Worm (Caenorhabditis elegans) whole organism, midembryonic: ENCODE measurements around the gene F34H10.5.

Experiments used
- T22C8.4 ChIP-seq: fragments of 200-800 bp; sonication (Bioruptor generic); IDR thresholded peaks from 2 replicates; pipeline ENCODE4 v1.3.6; 2022; ENCODE audit warnings: missing genetic modification characterization, missing compliant biosample characterization
- cog-1 ChIP-seq: sonication (generic microtip); optimal IDR thresholded peaks from 2 replicates; lab custom pipeline; 2016; ENCODE audit warnings: missing genetic modification characterization, missing compliant biosample characterization
- flt-1 ChIP-seq: fragments of 200-800 bp; sonication (Bioruptor generic); IDR thresholded peaks from 2 replicates; pipeline ENCODE4 v1.3.6; 2022; ENCODE audit warnings: missing genetic modification characterization, missing compliant biosample characterization
- klf-2 ChIP-seq: fragments of 200-800 bp; sonication (Bioruptor generic); conservative IDR thresholded peaks from 2 replicates; pipeline ENCODE4 v1.3.6; 2022; ENCODE audit warnings: missing genetic modification reagents, missing genetic modification characterization, missing compliant biosample characterization
- med-1 ChIP-seq: sonication (generic microtip); optimal IDR thresholded peaks from 2 replicates; lab custom pipeline; 2017; ENCODE audit warnings: missing genetic modification characterization, mild to moderate bottlenecking, missing compliant biosample characterization, antibody characterized with exemption, missing genetic modification reagents; ENCODE audit not compliant: insufficient read depth
- ref-1 ChIP-seq: fragments of 200-800 bp; sonication (Bioruptor generic); conservative IDR thresholded peaks from 2 replicates; pipeline ENCODE4 v1.3.6; 2022; ENCODE audit warnings: missing genetic modification reagents, missing genetic modification characterization, missing compliant biosample characterization
- tab-1 ChIP-seq: fragments of 200-800 bp; sonication (Bioruptor generic); IDR thresholded peaks from 2 replicates; pipeline ENCODE4 v1.3.6; 2022; ENCODE audit warnings: missing genetic modification characterization, missing compliant biosample characterization
- ztf-23 ChIP-seq: fragments of 200-800 bp; sonication (Bioruptor generic); IDR thresholded peaks from 2 replicates; pipeline ENCODE4 v1.3.6; 2022; ENCODE audit warnings: missing genetic modification reagents, missing genetic modification characterization, missing compliant biosample characterization
- ztf-29 ChIP-seq: fragments of 200-800 bp; sonication (Bioruptor generic); IDR thresholded peaks from 2 replicates; pipeline ENCODE4 v1.3.6; 2022; ENCODE audit warnings: missing genetic modification reagents, missing genetic modification characterization, missing compliant biosample characterization

Gene F34H10.5

DNA sequence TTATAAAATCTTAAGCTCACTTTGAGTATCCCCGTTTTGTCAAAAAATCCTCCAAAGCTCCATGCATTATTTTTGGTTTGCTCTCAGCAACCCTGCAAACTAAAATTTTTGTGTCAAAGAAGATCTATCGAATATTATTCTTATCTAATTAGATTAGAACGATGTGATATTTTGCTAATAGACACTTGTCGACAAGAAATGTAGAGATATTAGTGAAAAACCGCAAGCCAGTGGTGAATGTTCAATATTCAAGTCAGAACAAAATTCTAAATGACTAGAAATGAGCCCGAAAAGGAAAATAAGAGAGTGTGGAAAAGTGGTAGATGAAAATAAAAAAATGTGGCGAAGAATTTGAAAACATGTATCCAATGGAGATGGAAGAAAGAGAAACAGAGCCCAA lies 39.3 kb downstream of the F34H10.5 start, which contains the start of gene C43C3.4:
Gene C43C3.4, minus strand, starts transcription at position 101 of the 400 bp plus-strand sequence.
- TF ChIP-seq ref-1 (GFP tag; lab: Robert Waterston, UW), result no peak

DNA sequence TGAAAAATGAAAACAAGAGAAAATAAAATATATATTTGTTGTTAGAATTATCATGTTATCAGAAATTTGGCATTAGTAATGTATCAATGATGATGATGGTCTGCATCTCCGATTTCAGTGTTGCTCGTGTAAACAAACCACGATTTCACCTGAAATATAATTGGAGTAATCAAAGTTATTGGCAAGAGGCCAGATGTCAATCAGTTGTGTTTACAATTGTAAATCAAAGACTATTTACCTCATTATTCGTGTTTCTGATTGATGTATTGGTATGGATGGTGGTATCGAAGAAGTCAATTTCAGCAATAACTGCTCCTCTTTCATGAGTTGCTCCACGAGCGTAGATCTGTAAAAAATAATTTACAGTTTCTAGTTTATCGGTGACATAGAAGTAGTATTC lies 40.5 kb downstream of the F34H10.5 start:
- TF ChIP-seq ref-1 (GFP tag; lab: Robert Waterston, UW) (no peak), med-1 (no peak), ztf-23 (GFP tag; lab: Robert Waterston, UW) (no peak), T22C8.4 (GFP tag; lab: Robert Waterston, UW) (no peak), tab-1 (GFP tag; lab: Robert Waterston, UW) (no peak), flt-1 (no peak), ztf-29 (GFP tag; lab: Robert Waterston, UW) (no peak), klf-2 (GFP tag; lab: Robert Waterston, UW) (no peak), cog-1 (tag; lab: Kevin White, UChicago) (no peak)

DNA sequence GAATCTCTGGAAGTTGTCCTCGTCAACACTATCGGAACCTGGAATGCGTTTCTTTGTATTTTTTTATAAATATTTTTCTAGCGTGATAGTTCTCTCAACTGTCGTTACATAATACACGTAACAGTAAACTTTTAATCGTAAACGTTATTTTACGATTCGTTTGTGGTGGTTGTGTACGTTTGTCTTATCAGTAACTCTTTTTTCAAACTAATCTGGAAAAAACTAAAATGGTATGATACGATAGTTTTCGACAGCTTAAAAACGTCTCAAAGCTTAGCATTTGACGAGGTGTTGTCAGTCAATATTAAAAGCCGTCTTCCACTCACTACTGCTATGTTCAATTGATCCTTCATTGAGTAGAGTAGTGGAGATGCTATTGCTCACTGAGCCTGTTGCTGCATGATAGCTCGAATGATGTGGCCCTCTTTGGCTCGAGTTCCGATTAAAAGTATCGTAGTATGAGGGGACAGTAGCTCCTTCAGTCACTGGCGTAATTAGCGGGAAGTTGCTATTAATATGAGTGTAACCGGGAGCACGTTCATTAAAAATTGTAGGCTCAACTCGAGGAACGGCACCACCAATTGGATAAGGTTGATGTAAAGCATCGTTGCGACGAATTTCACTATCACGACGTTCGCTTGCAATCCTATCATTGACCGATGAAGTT lies 41.4 kb downstream of the F34H10.5 start:
- no peak for TF ChIP-seq med-1
- no peak for TF ChIP-seq ref-1 (GFP tag; lab: Robert Waterston, UW)
- no peak for TF ChIP-seq flt-1
- no peak for TF ChIP-seq klf-2 (GFP tag; lab: Robert Waterston, UW)
- TF ChIP-seq tab-1 (GFP tag; lab: Robert Waterston, UW), result no peak
- TF ChIP-seq ztf-23 (GFP tag; lab: Robert Waterston, UW), result no peak
- no peak for TF ChIP-seq cog-1 (tag; lab: Kevin White, UChicago)
- no peak for TF ChIP-seq T22C8.4 (GFP tag; lab: Robert Waterston, UW)
- no peak for TF ChIP-seq ztf-29 (GFP tag; lab: Robert Waterston, UW)

DNA sequence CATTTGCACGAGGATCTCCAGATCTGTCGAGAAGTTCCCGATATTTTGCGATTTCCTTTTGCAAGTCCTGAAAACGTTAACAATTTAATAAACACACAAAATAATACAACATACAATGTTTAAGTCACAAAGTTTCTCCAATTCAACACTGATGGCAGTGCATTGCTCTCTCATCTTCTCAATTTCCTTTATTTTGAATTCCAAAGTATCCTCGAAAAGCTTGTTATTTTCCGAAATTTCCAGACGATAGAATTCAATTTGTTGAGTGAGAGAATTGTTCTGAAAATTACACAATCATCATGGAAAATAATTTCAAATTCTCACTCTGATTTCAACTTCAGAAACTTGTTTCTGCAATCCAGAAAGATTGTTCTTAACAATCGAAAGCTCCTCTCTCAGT lies 42.5 kb downstream of the F34H10.5 start:
- TF ChIP-seq T22C8.4 (GFP tag; lab: Robert Waterston, UW) (no peak), cog-1 (tag; lab: Kevin White, UChicago) (no peak), tab-1 (GFP tag; lab: Robert Waterston, UW) (no peak), ref-1 (GFP tag; lab: Robert Waterston, UW) (no peak), ztf-23 (GFP tag; lab: Robert Waterston, UW) (no peak), ztf-29 (GFP tag; lab: Robert Waterston, UW) (no peak), klf-2 (GFP tag; lab: Robert Waterston, UW) (no peak), med-1 (no peak), flt-1 (no peak)

DNA sequence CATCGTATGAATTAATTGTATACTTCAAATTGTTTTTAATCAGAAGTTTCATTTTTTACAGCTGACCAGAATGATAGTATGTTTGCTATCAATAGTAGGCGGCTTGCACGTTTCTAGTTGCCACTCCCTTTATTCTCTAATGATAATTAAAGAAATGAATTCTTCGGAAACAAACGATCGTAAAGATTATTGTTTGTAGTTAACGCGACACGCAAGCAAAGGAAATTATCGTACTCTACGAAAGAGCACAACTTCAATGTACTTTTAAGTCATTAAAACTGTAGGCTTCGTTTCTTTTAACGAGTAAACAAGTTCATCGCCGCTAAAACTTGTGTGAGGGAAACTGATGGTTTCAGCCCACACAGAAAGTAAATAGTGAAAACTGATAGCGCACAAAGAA lies 44.0 kb downstream of the F34H10.5 start:
- no peak for TF ChIP-seq T22C8.4 (GFP tag; lab: Robert Waterston, UW)
- no peak for TF ChIP-seq flt-1
- no peak for TF ChIP-seq ztf-29 (GFP tag; lab: Robert Waterston, UW)
- TF ChIP-seq med-1, result no peak
- no peak for TF ChIP-seq tab-1 (GFP tag; lab: Robert Waterston, UW)
- no peak for TF ChIP-seq cog-1 (tag; lab: Kevin White, UChicago)
- no peak for TF ChIP-seq ref-1 (GFP tag; lab: Robert Waterston, UW)
- no peak for TF ChIP-seq klf-2 (GFP tag; lab: Robert Waterston, UW)
- TF ChIP-seq ztf-23 (GFP tag; lab: Robert Waterston, UW), result no peak

DNA sequence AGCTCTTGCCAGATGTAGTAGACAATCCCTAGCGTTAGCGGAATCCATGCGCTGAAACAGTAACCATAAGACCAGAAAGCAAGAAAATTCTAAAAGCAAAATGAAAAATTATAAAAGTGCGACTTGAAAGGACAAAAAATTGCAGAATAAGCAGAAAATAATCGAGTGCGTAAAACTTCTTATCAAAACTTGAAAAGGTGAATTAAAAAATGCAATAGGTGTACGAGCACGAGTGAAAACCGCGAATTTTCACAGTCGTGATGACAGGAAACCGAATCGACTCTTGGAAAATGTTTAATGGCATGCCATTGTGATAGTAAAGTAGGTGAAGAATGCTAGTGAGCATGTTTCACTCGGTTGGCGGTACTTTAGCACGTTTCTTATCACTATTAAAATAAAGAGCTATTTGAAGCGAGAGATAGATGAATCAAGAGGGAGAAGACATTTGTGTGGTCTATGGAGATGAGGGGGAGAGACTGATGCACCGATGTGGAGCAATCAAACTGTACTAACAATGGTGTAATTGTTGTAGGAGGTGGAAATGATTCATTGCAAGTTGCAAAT lies 44.7 kb downstream of the F34H10.5 start, which contains the start of gene ifp-1:
Gene ifp-1, minus strand, starts transcription at position 51 of the 564 bp plus-strand sequence.
- no peak for TF ChIP-seq tab-1 (GFP tag; lab: Robert Waterston, UW)
- no peak for TF ChIP-seq med-1
- TF ChIP-seq T22C8.4 (GFP tag; lab: Robert Waterston, UW), result no peak
- TF ChIP-seq ztf-23 (GFP tag; lab: Robert Waterston, UW), result no peak
- no peak for TF ChIP-seq ref-1 (GFP tag; lab: Robert Waterston, UW)
- TF ChIP-seq flt-1, result no peak
